Fruit fly (Drosophila melanogaster) whole organism, embryonic: ENCODE measurements around the gene spn-E.

Source experiments
- CG10543 ChIP-seq: fragments of 200-800 bp; sonication (Bioruptor generic); optimal IDR thresholded peaks from 3 replicates; lab custom pipeline; 2017; ENCODE audit warnings: missing biosample characterization, mild to moderate bottlenecking, missing genetic modification characterization, moderate library complexity
- Ravus ChIP-seq: fragments of 200-800 bp; sonication (Bioruptor generic); IDR thresholded peaks from 2 replicates; pipeline ENCODE4 v1.3.6; 2022; ENCODE audit warnings: missing biosample characterization, missing genetic modification characterization
- lov ChIP-seq, 2 experiments: fragments of 200-800 bp in 1 of 2; fragments of >200 bp in 1 of 2; sonication (Bioruptor generic) in 1 of 2; IDR thresholded peaks in 1 of 2; optimal IDR thresholded peaks in 1 of 2; 2 replicates in 1 of 2; 3 replicates in 1 of 2; pipeline versions ENCODE4 v1.3.6 to Lab custom; 2017 to 2022; ENCODE audit warnings: missing biosample characterization in 1 of 2, missing genetic modification characterization in 1 of 2

DNA sequence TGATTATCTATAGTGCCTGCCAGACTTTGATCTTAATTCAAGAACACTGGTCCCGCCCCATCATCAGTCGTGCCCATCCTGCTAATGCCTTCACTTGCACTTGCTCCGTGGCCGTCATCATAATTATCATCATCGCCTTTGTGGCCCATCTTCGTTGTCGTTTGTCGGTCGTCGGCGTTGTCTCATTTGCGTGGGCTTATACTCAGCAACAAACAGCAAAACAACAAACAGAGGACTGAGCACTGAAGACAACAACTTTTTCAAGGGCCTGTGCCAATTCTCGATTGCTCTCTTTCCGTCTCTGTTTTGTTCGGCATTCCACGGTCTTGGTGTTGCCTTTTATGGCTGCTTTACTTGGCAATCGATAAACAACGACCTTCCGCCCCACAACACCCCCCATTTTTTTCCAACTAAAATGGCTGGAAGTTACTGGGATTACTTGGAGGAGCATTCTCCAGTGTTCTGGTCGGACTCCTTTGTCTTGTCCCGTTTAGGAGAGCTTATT, 29.3 kb upstream of the spn-E start:
- no peak for TF ChIP-seq lov (optimal IDR thresholded peaks at IDR 0.05; lab: Kevin White, UChicago)
- TF ChIP-seq lov (GFP tag; IDR thresholded peaks at IDR 0.05; lab: Robert Waterston, UW), result no peak
- no peak for TF ChIP-seq CG10543 (GFP tag; lab: Kevin White, UChicago)
- no peak for TF ChIP-seq Ravus (GFP tag; lab: Robert Waterston, UW)
